Worm (Caenorhabditis elegans): ENCODE results near the gene F26F12.8.

The F26F12.8 gene

ce11 chrV:5862479-5863188 lies at the start of gene F26F12.8:
TSS of gene F26F12.8 (minus strand) at chrV:5862529.
- TF ChIP-seq unc-62 (GFP tag; optimal IDR thresholded peaks at IDR 0.05), result no peak

- TF ChIP-seq unc-62 (GFP tag; optimal IDR thresholded peaks at IDR 0.05), result no peak
Observed at ce11 chrV:5907090-5907489, 44.8 kb upstream of the F26F12.8 start, which contains the start of gene C04E6.4. TSS of gene C04E6.4 (plus strand) at chrV:5907390.

ce11 chrV:5906252-5906651 lies 43.9 kb upstream of the F26F12.8 start, which contains the start of gene srd-15:
TSS of gene srd-15 (minus strand) at chrV:5906352.
- no peak for TF ChIP-seq unc-62 (GFP tag; optimal IDR thresholded peaks at IDR 0.05)

ce11 chrV:5901833-5902232 lies 39.5 kb upstream of the F26F12.8 start, which contains the start of gene C04E6.5:
TSS of gene C04E6.5 (plus strand) at chrV:5902133.
- no peak for TF ChIP-seq unc-62 (GFP tag; optimal IDR thresholded peaks at IDR 0.05)

ce11 chrV:5899940-5900339 lies 37.6 kb upstream of the F26F12.8 start, which contains the start of gene srd-16:
TSS of gene srd-16 (minus strand) at chrV:5900040.
- no peak for TF ChIP-seq unc-62 (GFP tag; optimal IDR thresholded peaks at IDR 0.05)

ce11 chrV:5895021-5895420 lies 32.7 kb upstream of the F26F12.8 start, which contains the start of gene grd-9:
TSS of gene grd-9 (plus strand) at chrV:5895321.
- no peak for TF ChIP-seq unc-62 (GFP tag; optimal IDR thresholded peaks at IDR 0.05)

ce11 chrV:5893015-5893414 lies 30.7 kb upstream of the F26F12.8 start, which contains the start of gene C04E6.7:
TSS of gene C04E6.7 (plus strand) at chrV:5893315.
- TF ChIP-seq unc-62 (GFP tag; optimal IDR thresholded peaks at IDR 0.05), result no peak

ce11 chrV:5891204-5891603 lies 28.9 kb upstream of the F26F12.8 start:
- TF ChIP-seq unc-62 (GFP tag; optimal IDR thresholded peaks at IDR 0.05), result no peak

ce11 chrV:5888820-5889219 lies 26.5 kb upstream of the F26F12.8 start:
- TF ChIP-seq unc-62 (GFP tag; optimal IDR thresholded peaks at IDR 0.05), result no peak

- TF ChIP-seq unc-62 (GFP tag; optimal IDR thresholded peaks at IDR 0.05), result no peak
Observed at ce11 chrV:5883735-5884134, 21.4 kb upstream of the F26F12.8 start, which contains the start of gene C04E6.8. TSS of gene C04E6.8 (minus strand) at chrV:5883835.

ce11 chrV:5882429-5882828 lies 20.1 kb upstream of the F26F12.8 start:
- no peak for TF ChIP-seq unc-62 (GFP tag; optimal IDR thresholded peaks at IDR 0.05)

- no peak for TF ChIP-seq unc-62 (GFP tag; optimal IDR thresholded peaks at IDR 0.05)
Observed at ce11 chrV:5880064-5880463, 17.7 kb upstream of the F26F12.8 start, which contains the start of gene C02G6.3. TSS of gene C02G6.3 (plus strand) at chrV:5880364.

- no peak for TF ChIP-seq unc-62 (GFP tag; optimal IDR thresholded peaks at IDR 0.05)
Observed at ce11 chrV:5876966-5877365, 14.6 kb upstream of the F26F12.8 start.

ce11 chrV:5871759-5872158 lies 9.4 kb upstream of the F26F12.8 start, which contains the start of gene C02G6.2:
TSS of gene C02G6.2 (plus strand) at chrV:5872059.
- TF ChIP-seq unc-62 (GFP tag; optimal IDR thresholded peaks at IDR 0.05), result no peak

ce11 chrV:5869227-5869626 lies 6.9 kb upstream of the F26F12.8 start, which contains the start of gene F26F12.4:
TSS of gene F26F12.4 (minus strand) at chrV:5869327.
- TF ChIP-seq unc-62 (GFP tag; optimal IDR thresholded peaks at IDR 0.05), result no peak

- TF ChIP-seq unc-62 (GFP tag; optimal IDR thresholded peaks at IDR 0.05), result no peak
Observed at ce11 chrV:5865085-5865484, 2.8 kb upstream of the F26F12.8 start, which contains the start of gene F26F12.5. TSS of gene F26F12.5 (minus strand) at chrV:5865185.

ce11 chrV:5852084-5852483 lies 10.2 kb downstream of the F26F12.8 start:
- no peak for TF ChIP-seq unc-62 (GFP tag; optimal IDR thresholded peaks at IDR 0.05)

All from whole organism, dauer.